Worm (Caenorhabditis elegans) whole organism, L2 larva: ENCODE results near the gene fbxa-169.
A peak's percentile ranks its signal among the peaks of the same experiment; 100 is the strongest.

Experiments
- ceh-16 ChIP-seq: fragments of 150-350 bp; optimal IDR thresholded peaks from 2 replicates; lab custom pipeline; 2014; ENCODE audit warnings: missing biosample characterization, missing genetic modification characterization
- fos-1 ChIP-seq: fragments of 150-350 bp; optimal IDR thresholded peaks from 2 replicates; lab custom pipeline; 2014; ENCODE audit warnings: missing biosample characterization, missing genetic modification characterization
- lin-39 ChIP-seq: fragments of 150-350 bp; optimal IDR thresholded peaks from 2 replicates; lab custom pipeline; 2014; ENCODE audit warnings: missing biosample characterization, missing genetic modification reagents, missing genetic modification characterization
- mbf-1 ChIP-seq: sonication (generic microtip); optimal IDR thresholded peaks from 2 replicates; lab custom pipeline; 2017; ENCODE audit warnings: missing biosample characterization, missing genetic modification characterization
- nhr-77 ChIP-seq: fragments of 150-350 bp; optimal IDR thresholded peaks from 2 replicates; lab custom pipeline; 2014; ENCODE audit warnings: missing biosample characterization, missing genetic modification characterization
- snpc-4 ChIP-seq: fragments of 150-350 bp; optimal IDR thresholded peaks from 2 replicates; lab custom pipeline; 2014; ENCODE audit warnings: missing biosample characterization, missing genetic modification characterization

DNA sequence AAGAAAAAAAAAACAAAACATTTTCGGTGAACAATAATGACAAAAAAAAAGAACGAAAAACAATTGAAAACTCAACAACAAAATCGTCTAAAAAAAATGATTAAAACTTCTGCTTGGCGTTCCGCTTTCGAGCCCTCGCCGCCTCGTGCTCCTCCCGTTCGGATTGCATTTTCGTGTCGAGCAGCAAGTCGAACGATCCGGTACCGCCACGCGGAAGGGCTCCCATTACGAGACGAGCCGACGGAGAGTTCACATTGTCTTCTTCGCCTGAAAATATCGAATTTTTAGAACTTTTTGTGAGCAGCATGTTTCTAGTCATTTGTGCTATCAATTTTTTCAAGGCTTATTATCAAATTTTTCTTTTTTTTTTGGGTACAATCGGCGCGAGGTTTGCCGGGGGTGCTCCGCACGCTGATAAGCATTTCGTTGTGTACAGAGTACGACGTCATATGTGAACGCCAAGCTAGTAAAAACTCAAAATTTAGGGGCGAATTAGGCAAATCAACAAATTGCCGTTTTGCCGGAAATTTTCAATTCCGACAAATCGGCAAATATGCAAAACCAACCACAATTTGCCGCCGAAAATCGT is 22.5 kb downstream of the fbxa-169 start:
- TF ChIP-seq lin-39 (tag; lab: Kevin White, UChicago) (no peak), ceh-16 (tag; lab: Kevin White, UChicago) (no peak), fos-1 (tag; lab: Kevin White, UChicago) (peak; percentile 55), snpc-4 (tag; lab: Kevin White, UChicago) (no peak), nhr-77 (tag; lab: Kevin White, UChicago) (no peak), mbf-1 (no peak)
